Fruit fly (Drosophila melanogaster): Measurements from ENCODE around the gene CG17359.

CG17359 gene

dm6 chr3L:14034476-14034875, 35.4 kb upstream of the CG17359 start, which contains the start of gene CG6661:
Gene CG6661 (plus strand): TSS chr3L:14034776.
- TF ChIP-seq Mio (GFP tag; optimal IDR thresholded peaks at IDR 0.05) (no peak), Dif (GFP tag; optimal IDR thresholded peaks at IDR 0.05; ENCODE audit: partially characterized antibody) (no peak), CrebA (GFP tag; optimal IDR thresholded peaks at IDR 0.05; ENCODE audit: borderline replicate concordance) (no peak), h (GFP tag; optimal IDR thresholded peaks at IDR 0.05) (no peak), dsf (GFP tag; optimal IDR thresholded peaks at IDR 0.05; ENCODE audit: borderline replicate concordance) (no peak), Sp1 (GFP tag; optimal IDR thresholded peaks at IDR 0.05) (no peak), dl (GFP tag; optimal IDR thresholded peaks at IDR 0.05; ENCODE audit: insufficient read depth in 1 of 2, partially characterized antibody in 2 of 2) (no peak), N (GFP tag; optimal IDR thresholded peaks at IDR 0.05) (no peak), Rel (GFP tag; optimal IDR thresholded peaks at IDR 0.05) (no peak), Rel (tag; optimal IDR thresholded peaks at IDR 0.05) (no peak), CG32264 (GFP tag; optimal IDR thresholded peaks at IDR 0.05) (no peak), Abd-B (GFP tag; optimal IDR thresholded peaks at IDR 0.05) (no peak), brk (GFP tag; optimal IDR thresholded peaks at IDR 0.05) (no peak), Vsx2 (GFP tag; optimal IDR thresholded peaks at IDR 0.05; ENCODE audit: partially characterized antibody) (no peak), jim (GFP tag; optimal IDR thresholded peaks at IDR 0.05) (no peak), foxo (GFP tag; optimal IDR thresholded peaks at IDR 0.05) (no peak), HLH106 (tag; optimal IDR thresholded peaks at IDR 0.05) (no peak), OdsH (GFP tag; optimal IDR thresholded peaks at IDR 0.05) (no peak), Hr78 (GFP tag; optimal IDR thresholded peaks at IDR 0.05) (no peak), psq (GFP tag; optimal IDR thresholded peaks at IDR 0.05) (no peak), Dfd (GFP tag; optimal IDR thresholded peaks at IDR 0.05) (no peak)

- TF ChIP-seq Myc (optimal IDR thresholded peaks at IDR 0.05) (peak; percentile 28), foxo (GFP tag; optimal IDR thresholded peaks at IDR 0.05) (peak in 1 of 2 experiments; percentile 31), Rel (GFP tag; optimal IDR thresholded peaks at IDR 0.05) (peak; percentile 26), Rel (tag; optimal IDR thresholded peaks at IDR 0.05) (peak; percentile 60), Jra (GFP tag; optimal IDR thresholded peaks at IDR 0.05) (peak; percentile 37), fru (GFP tag; optimal IDR thresholded peaks at IDR 0.05) (peak; percentile 63), Hr83 (GFP tag; optimal IDR thresholded peaks at IDR 0.05; ENCODE audit: poor library complexity, severe bottlenecking) (peak; percentile 85), Hnf4 (GFP tag; optimal IDR thresholded peaks at IDR 0.05) (peak; percentile 41), dsf (GFP tag; optimal IDR thresholded peaks at IDR 0.05; ENCODE audit: borderline replicate concordance) (peak; percentile 4), dmrt93B (GFP tag; optimal IDR thresholded peaks at IDR 0.05) (no peak), br (GFP tag; optimal IDR thresholded peaks at IDR 0.05) (peak; percentile 58), HLH106 (tag; optimal IDR thresholded peaks at IDR 0.05) (peak; percentile 62), Sp1 (GFP tag; optimal IDR thresholded peaks at IDR 0.05) (peak; percentile 49), CG32264 (GFP tag; optimal IDR thresholded peaks at IDR 0.05) (no peak), h (GFP tag; optimal IDR thresholded peaks at IDR 0.05) (peak; percentile 74), psq (GFP tag; optimal IDR thresholded peaks at IDR 0.05) (peak; percentile 69), OdsH (GFP tag; optimal IDR thresholded peaks at IDR 0.05) (peak; percentile 43), usp (GFP tag; optimal IDR thresholded peaks at IDR 0.05) (no peak), woc (GFP tag; optimal IDR thresholded peaks at IDR 0.05) (peak; percentile 38), sage (GFP tag; optimal IDR thresholded peaks at IDR 0.05) (peak; percentile 43), brk (GFP tag; optimal IDR thresholded peaks at IDR 0.05) (peak; percentile 38), rgr (GFP tag; optimal IDR thresholded peaks at IDR 0.05) (peak; percentile 53), Mio (GFP tag; optimal IDR thresholded peaks at IDR 0.05) (no peak), CG9705 (GFP tag; optimal IDR thresholded peaks at IDR 0.05) (peak; percentile 68), GATAd (GFP tag; optimal IDR thresholded peaks at IDR 0.05) (no peak), tai (GFP tag; optimal IDR thresholded peaks at IDR 0.05) (no peak), lola (GFP tag; optimal IDR thresholded peaks at IDR 0.05) (no peak), pan (optimal IDR thresholded peaks at IDR 0.05) (no peak), Dif (GFP tag; optimal IDR thresholded peaks at IDR 0.05; ENCODE audit: partially characterized antibody) (no peak), dl (GFP tag; optimal IDR thresholded peaks at IDR 0.05; ENCODE audit: insufficient read depth in 1 of 2, partially characterized antibody in 2 of 2) (no peak), N (GFP tag; optimal IDR thresholded peaks at IDR 0.05) (peak; percentile 51), CrebA (GFP tag; optimal IDR thresholded peaks at IDR 0.05; ENCODE audit: borderline replicate concordance) (no peak)
Measured at dm6 chr3L:14031171-14032126, 32.4 kb upstream of the CG17359 start, which contains the start of the genes CG6650 and endos. Gene CG6650 (plus strand): TSS chr3L:14031450. Gene endos (minus strand): TSS chr3L:14031706.
